Worm (Caenorhabditis elegans) whole organism, young adult: ENCODE measurements around the gene C17H12.3.
A peak's percentile ranks its signal among the peaks of the same experiment; 100 is the strongest.

Experiments used
- D2030.7 ChIP-seq: fragments of 200-800 bp; sonication (Bioruptor generic); IDR thresholded peaks from 2 replicates; pipeline ENCODE4 v1.3.6; 2022; ENCODE audit warnings: missing genetic modification reagents, missing genetic modification characterization, missing compliant biosample characterization
- F10E7.11 ChIP-seq: sonication (generic microtip); optimal IDR thresholded peaks from 2 replicates; lab custom pipeline; 2017; ENCODE audit warnings: mild to moderate bottlenecking, missing genetic modification characterization, moderate library complexity, missing compliant biosample characterization
- F22D6.2 ChIP-seq: sonication (generic microtip); optimal IDR thresholded peaks from 2 replicates; lab custom pipeline; 2016; ENCODE audit warnings: mild to moderate bottlenecking, missing genetic modification characterization, missing compliant biosample characterization
- F23B12.7 ChIP-seq: sonication (generic microtip); optimal IDR thresholded peaks from 2 replicates; lab custom pipeline; 2017; ENCODE audit warnings: missing genetic modification characterization, mild to moderate bottlenecking, missing compliant biosample characterization, antibody characterized with exemption, moderate library complexity; ENCODE audit not compliant: insufficient read depth
- F57C9.4 ChIP-seq: sonication (generic microtip); optimal IDR thresholded peaks from 2 replicates; lab custom pipeline; 2017; ENCODE audit warnings: mild to moderate bottlenecking, missing genetic modification characterization, missing compliant biosample characterization
- K11D2.4 ChIP-seq: fragments of 200-800 bp; sonication (Bioruptor generic); IDR thresholded peaks from 2 replicates; pipeline ENCODE4 v1.3.6; 2022; ENCODE audit warnings: missing genetic modification reagents, missing genetic modification characterization, missing compliant biosample characterization
- K12H6.12 ChIP-seq: fragments of 200-800 bp; sonication (Bioruptor generic); optimal IDR thresholded peaks from 2 replicates; lab custom pipeline; 2018; ENCODE audit warnings: mild to moderate bottlenecking, missing genetic modification characterization, missing compliant biosample characterization
- Y53F4B.3 ChIP-seq: fragments of 200-800 bp; sonication (Bioruptor generic); IDR thresholded peaks from 2 replicates; pipeline ENCODE4 v1.3.6; 2022; ENCODE audit warnings: missing genetic modification reagents, missing genetic modification characterization, missing compliant biosample characterization
- Y53G8AR.9 ChIP-seq: fragments of 200-800 bp; sonication (Bioruptor generic); conservative IDR thresholded peaks from 2 replicates; pipeline ENCODE4 v1.3.6; 2022; ENCODE audit warnings: missing genetic modification reagents, missing genetic modification characterization, missing compliant biosample characterization
- Y95B8A.8 ChIP-seq: fragments of 200-800 bp; sonication (Bioruptor generic); IDR thresholded peaks from 2 replicates; pipeline ENCODE4 v1.3.6; 2022; ENCODE audit warnings: missing genetic modification reagents, missing genetic modification characterization, missing compliant biosample characterization
- athp-1 ChIP-seq: sonication (generic microtip); optimal IDR thresholded peaks from 2 replicates; lab custom pipeline; 2017; ENCODE audit warnings: mild to moderate bottlenecking, missing genetic modification characterization, missing compliant biosample characterization
- ceh-27 ChIP-seq: fragments of 200-800 bp; sonication (Bioruptor generic); optimal IDR thresholded peaks from 2 replicates; lab custom pipeline; 2018; ENCODE audit warnings: mild to moderate bottlenecking, missing genetic modification characterization, moderate library complexity, missing compliant biosample characterization
- dpl-1 ChIP-seq: fragments of 150-350 bp; optimal IDR thresholded peaks from 2 replicates; lab custom pipeline; 2014; ENCODE audit warnings: missing biosample characterization, missing genetic modification reagents, missing genetic modification characterization
- egrh-3 ChIP-seq: fragments of 200-800 bp; sonication (Bioruptor generic); IDR thresholded peaks from 2 replicates; pipeline ENCODE4 v1.3.6; 2022; ENCODE audit warnings: missing genetic modification reagents, missing genetic modification characterization, missing compliant biosample characterization
- ekl-4 ChIP-seq: fragments of 200-800 bp; sonication (Bioruptor generic); IDR thresholded peaks from 2 replicates; pipeline ENCODE4 v1.3.6; 2022; ENCODE audit warnings: missing genetic modification reagents, missing genetic modification characterization, missing compliant biosample characterization
- him-1 ChIP-seq: sonication (generic microtip); optimal IDR thresholded peaks from 2 replicates; lab custom pipeline; 2016; ENCODE audit warnings: missing genotype, missing genetic modification reagents, missing genetic modification characterization, missing compliant biosample characterization
- hlh-12 ChIP-seq: sonication (generic microtip); optimal IDR thresholded peaks from 2 replicates; lab custom pipeline; 2016; ENCODE audit warnings: missing genetic modification characterization, missing compliant biosample characterization
- hlh-26 ChIP-seq: fragments of 200-800 bp; sonication (Bioruptor generic); conservative IDR thresholded peaks from 2 replicates; pipeline ENCODE4 v1.3.6; 2022; ENCODE audit warnings: missing genetic modification reagents, missing genetic modification characterization, missing compliant biosample characterization
- hmg-20 ChIP-seq: fragments of 200-800 bp; sonication (Bioruptor generic); IDR thresholded peaks from 2 replicates; pipeline ENCODE4 v1.3.6; 2022; ENCODE audit warnings: missing genetic modification reagents, missing genetic modification characterization, missing compliant biosample characterization
- lin-35 ChIP-seq, 3 experiments: fragments of 150-350 bp in 2 of 3; sonication (generic microtip) in 1 of 3; optimal IDR thresholded peaks; 2 replicates each; lab custom pipeline; 2014 to 2018; ENCODE audit warnings: missing biosample characterization in 3 of 3, missing genetic modification characterization in 3 of 3, missing genetic modification reagents in 3 of 3
- lin-40 ChIP-seq: sonication (generic microtip); optimal IDR thresholded peaks from 2 replicates; lab custom pipeline; 2016; ENCODE audit warnings: missing genetic modification characterization, mild to moderate bottlenecking, missing compliant biosample characterization, missing genotype, missing genetic modification reagents
- mxl-1 ChIP-seq: sonication (generic microtip); optimal IDR thresholded peaks from 2 replicates; lab custom pipeline; 2016; ENCODE audit warnings: missing genetic modification characterization, missing compliant biosample characterization
- nhr-120 ChIP-seq: fragments of 200-800 bp; sonication (Bioruptor generic); IDR thresholded peaks from 2 replicates; pipeline ENCODE4 v1.3.6; 2022; ENCODE audit warnings: missing genetic modification characterization, missing compliant biosample characterization
- nhr-80 ChIP-seq: sonication (generic microtip); optimal IDR thresholded peaks from 2 replicates; lab custom pipeline; 2016; ENCODE audit warnings: missing genetic modification characterization, missing compliant biosample characterization
- rec-8 ChIP-seq, 2 experiments: sonication (generic microtip); optimal IDR thresholded peaks; 2 replicates each; lab custom pipeline; 2016; ENCODE audit warnings: mild to moderate bottlenecking in 2 of 2, missing genetic modification characterization in 2 of 2, missing genetic modification reagents in 2 of 2, missing genotype in 2 of 2, missing biosample characterization in 1 of 2, missing compliant biosample characterization in 1 of 2, moderate library complexity in 1 of 2
- repo-1 ChIP-seq: sonication (generic microtip); optimal IDR thresholded peaks from 2 replicates; lab custom pipeline; 2017; ENCODE audit warnings: mild to moderate bottlenecking, missing genetic modification characterization, missing compliant biosample characterization
- rpc-1 ChIP-seq, 2 experiments: fragments of 150-350 bp in 1 of 2; sonication (generic microtip) in 1 of 2; optimal IDR thresholded peaks; 2 replicates each; lab custom pipeline; 2014 to 2018; ENCODE audit warnings: missing biosample characterization in 1 of 2, missing genetic modification characterization in 1 of 2, missing genetic modification reagents in 1 of 2, missing genotype in 1 of 2
- snpc-1.1 ChIP-seq: sonication (generic microtip); optimal IDR thresholded peaks from 2 replicates; lab custom pipeline; 2017; ENCODE audit warnings: missing genetic modification characterization, mild to moderate bottlenecking, missing compliant biosample characterization, antibody characterized with exemption, moderate library complexity, missing genotype, missing genetic modification reagents; ENCODE audit not compliant: insufficient read depth
- snpc-1.3 ChIP-seq: sonication (generic microtip); optimal IDR thresholded peaks from 2 replicates; lab custom pipeline; 2017; ENCODE audit warnings: missing genetic modification characterization, mild to moderate bottlenecking, missing compliant biosample characterization, antibody characterized with exemption, moderate library complexity, missing genotype, missing genetic modification reagents; ENCODE audit not compliant: insufficient read depth
- snpc-3.4 ChIP-seq: sonication (generic microtip); optimal IDR thresholded peaks from 2 replicates; lab custom pipeline; 2017; ENCODE audit warnings: missing genetic modification characterization, mild to moderate bottlenecking, missing compliant biosample characterization, antibody characterized with exemption, moderate library complexity, missing genotype, missing genetic modification reagents
- snpc-4 ChIP-seq, 5 experiments: fragments of 150-350 bp in 1 of 5; sonication (generic microtip) in 4 of 5; optimal IDR thresholded peaks; 2 replicates each; lab custom pipeline; 2014 to 2018; ENCODE audit warnings: missing genetic modification characterization in 5 of 5, missing biosample characterization in 3 of 5, antibody characterized with exemption in 2 of 5, mild to moderate bottlenecking in 2 of 5, missing compliant biosample characterization in 2 of 5, missing genotype in 2 of 5, moderate library complexity in 2 of 5, missing genetic modification reagents in 1 of 5
- somi-1 ChIP-seq: fragments of 200-800 bp; sonication (Bioruptor generic); optimal IDR thresholded peaks from 2 replicates; lab custom pipeline; 2018; ENCODE audit warnings: mild to moderate bottlenecking, missing genetic modification characterization, missing compliant biosample characterization
- tbp1 ChIP-seq: fragments of 200-800 bp; sonication (Bioruptor generic); optimal IDR thresholded peaks from 2 replicates; lab custom pipeline; 2018; ENCODE audit warnings: mild to moderate bottlenecking, missing genetic modification characterization, missing compliant biosample characterization
- zfh-2 ChIP-seq: fragments of 200-800 bp; sonication (Bioruptor generic); conservative IDR thresholded peaks from 2 replicates; pipeline ENCODE4 v1.3.6; 2022; ENCODE audit warnings: missing genetic modification reagents, missing genetic modification characterization, missing compliant biosample characterization
- zim-3 ChIP-seq: sonication (generic microtip); optimal IDR thresholded peaks from 2 replicates; lab custom pipeline; 2017; ENCODE audit warnings: mild to moderate bottlenecking, missing genetic modification characterization, moderate library complexity, missing compliant biosample characterization
- ztf-26 ChIP-seq: sonication (generic microtip); optimal IDR thresholded peaks from 2 replicates; lab custom pipeline; 2017; ENCODE audit warnings: missing genetic modification characterization, missing compliant biosample characterization

Gene C17H12.3

DNA sequence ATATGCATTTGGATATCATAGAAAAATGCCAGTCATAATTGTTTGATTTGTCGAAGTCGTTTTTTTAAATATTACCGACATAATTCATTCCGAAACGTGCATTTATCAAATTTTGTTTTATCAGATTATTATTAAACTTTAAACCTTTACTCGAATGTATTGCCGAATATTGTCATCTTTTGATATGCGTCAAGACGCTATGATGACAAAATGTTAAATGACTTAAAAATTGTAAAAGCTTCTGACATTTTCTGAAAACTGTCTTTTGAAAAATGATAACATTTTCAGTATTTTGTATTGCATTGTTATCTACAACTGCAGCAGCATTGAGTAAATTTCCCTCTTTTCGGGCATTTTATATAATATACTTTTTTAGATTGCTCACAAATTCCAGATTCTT, 29.2 kb upstream of the C17H12.3 start, which contains the start of gene H20E11.3:
H20E11.3 (plus strand) TSS at position 195 of the 400 bp plus-strand sequence.
- TF ChIP-seq nhr-80 (peak; percentile 47), nhr-120 (GFP tag; lab: Robert Waterston, UW) (no peak)

DNA sequence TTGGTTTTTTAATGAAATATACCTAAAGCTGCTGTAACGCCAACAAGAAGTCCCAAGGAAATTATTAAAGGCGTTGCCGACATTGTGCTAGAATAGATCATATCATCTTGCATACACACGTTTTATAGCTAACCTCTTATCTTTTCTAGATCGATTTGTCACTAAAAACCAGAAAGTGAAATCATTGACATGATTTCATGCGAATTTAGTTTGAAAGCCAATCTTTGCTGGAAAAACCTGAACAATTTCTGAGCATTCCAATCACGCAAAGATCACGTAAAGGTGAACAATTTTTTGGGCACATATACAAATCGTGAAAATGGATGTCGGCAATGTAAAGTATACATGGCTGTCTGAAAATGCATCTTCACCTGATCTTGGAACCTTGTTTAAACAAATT, 27.0 kb upstream of the C17H12.3 start, which contains the start of gene C17H12.6:
C17H12.6 (minus strand) TSS at position 101 of the 400 bp plus-strand sequence.
- TF ChIP-seq ekl-4 (no peak), K12H6.12 (no peak), K11D2.4 (GFP tag; lab: Robert Waterston, UW) (no peak), him-1 (tag; lab: Kevin White, UChicago) (no peak), Y53F4B.3 (no peak), mxl-1 (tag; lab: Kevin White, UChicago) (no peak)

DNA sequence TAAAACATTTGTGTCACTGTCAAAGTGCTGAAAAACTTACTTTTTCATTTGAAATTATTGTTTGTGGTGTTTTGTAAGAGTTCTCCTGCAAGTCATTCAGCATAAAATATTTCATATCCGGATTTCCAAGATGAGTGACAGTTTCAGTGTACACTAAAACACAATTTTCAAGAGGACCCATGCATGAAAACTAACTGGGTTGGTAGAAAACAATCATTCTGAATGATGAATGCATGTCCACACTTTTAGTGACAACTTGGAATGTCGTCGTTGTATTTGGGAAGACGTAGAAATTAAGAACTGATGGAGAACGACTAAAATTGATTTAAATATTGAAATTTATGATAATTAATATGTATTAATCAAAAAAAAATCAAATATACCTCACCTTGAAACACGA, 26.3 kb upstream of the C17H12.3 start:
- TF ChIP-seq dpl-1 (GFP tag; lab: Kevin White, UChicago) (no peak), ztf-26 (tag; lab: Kevin White, UChicago) (no peak), D2030.7 (GFP tag; lab: Robert Waterston, UW) (no peak), rpc-1 (optimal IDR thresholded peaks at IDR 0.05; lab: Kevin White, UChicago) (no peak), rpc-1 (tag; optimal IDR thresholded peaks at IDR 0.05; lab: Kevin White, UChicago) (no peak), F23B12.7 (tag; lab: Kevin White, UChicago) (no peak), zim-3 (no peak), repo-1 (tag; lab: Kevin White, UChicago) (no peak)

DNA sequence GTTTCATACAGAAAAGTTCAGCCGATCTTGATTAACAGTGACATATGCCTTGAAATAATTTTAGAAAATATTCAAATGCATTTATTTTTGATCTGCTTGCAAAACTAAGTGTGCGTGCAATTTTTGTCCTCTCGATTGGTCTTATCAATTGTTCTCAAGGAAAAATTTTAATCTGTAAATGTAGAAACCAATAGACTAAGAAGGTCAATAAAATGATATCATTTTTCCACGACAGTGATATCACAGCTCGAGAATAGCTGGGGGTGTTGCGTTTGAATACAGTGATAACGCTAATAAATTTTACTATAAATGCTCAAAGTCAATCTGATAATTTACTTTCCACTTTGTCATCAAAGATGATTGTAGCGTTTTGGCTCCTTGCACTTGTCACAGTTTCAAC, 22.9 kb upstream of the C17H12.3 start, which contains the start of gene C17H12.8:
C17H12.8 (plus strand) TSS at position 335 of the 400 bp plus-strand sequence.
- TF ChIP-seq somi-1 (no peak), nhr-80 (peak; percentile 37), F10E7.11 (no peak)

DNA sequence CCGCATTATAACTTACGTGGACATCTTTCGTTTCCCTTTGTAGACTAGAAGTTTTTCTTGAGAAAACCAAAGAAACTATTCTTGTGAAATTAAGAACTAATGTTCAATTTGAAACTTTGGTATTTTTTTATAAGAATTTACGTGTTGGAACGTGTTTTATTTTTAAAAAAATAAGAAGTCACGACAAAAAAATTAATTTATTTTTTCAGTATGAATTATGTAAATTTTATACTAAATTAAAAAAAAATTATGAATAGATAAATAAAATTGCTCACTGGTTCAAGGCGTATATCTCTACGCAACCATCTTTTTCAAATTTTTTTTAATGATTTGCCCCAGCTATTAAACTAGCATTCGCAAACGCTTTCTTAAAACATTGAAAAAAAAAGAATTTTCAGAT, 22.1 kb upstream of the C17H12.3 start, which contains the start of gene C17H12.5:
C17H12.5 (minus strand) TSS at position 101 of the 400 bp plus-strand sequence.
- TF ChIP-seq rpc-1 (optimal IDR thresholded peaks at IDR 0.05; lab: Kevin White, UChicago) (no peak), rpc-1 (tag; optimal IDR thresholded peaks at IDR 0.05; lab: Kevin White, UChicago) (no peak), athp-1 (tag; lab: Kevin White, UChicago) (no peak)

DNA sequence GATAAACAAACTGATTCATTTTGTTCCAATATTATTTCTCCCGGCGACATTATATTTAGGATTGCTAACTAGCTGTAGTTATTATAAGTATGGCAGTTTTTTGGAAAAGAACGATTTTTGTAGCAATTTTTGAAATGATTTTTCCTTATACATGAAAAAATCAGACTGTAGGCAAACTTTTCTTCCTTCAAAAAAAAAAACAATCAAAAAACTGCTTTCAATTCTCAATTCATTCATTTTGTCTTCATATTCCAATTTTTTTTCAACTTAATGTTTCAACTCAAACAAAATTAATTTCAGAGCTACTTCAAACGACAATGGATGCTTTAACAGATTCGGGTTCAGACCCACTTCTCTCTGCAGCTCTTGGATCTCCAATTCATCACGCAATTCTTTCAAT, 16.4 kb upstream of the C17H12.3 start, which contains the start of gene ceh-48:
ceh-48 (plus strand) TSS at position 301 of the 400 bp plus-strand sequence.
- TF ChIP-seq F22D6.2 (tag; lab: Kevin White, UChicago) (no peak), F57C9.4 (tag; lab: Kevin White, UChicago) (no peak), snpc-1.1 (no peak), hlh-12 (tag; lab: Kevin White, UChicago) (no peak)

DNA sequence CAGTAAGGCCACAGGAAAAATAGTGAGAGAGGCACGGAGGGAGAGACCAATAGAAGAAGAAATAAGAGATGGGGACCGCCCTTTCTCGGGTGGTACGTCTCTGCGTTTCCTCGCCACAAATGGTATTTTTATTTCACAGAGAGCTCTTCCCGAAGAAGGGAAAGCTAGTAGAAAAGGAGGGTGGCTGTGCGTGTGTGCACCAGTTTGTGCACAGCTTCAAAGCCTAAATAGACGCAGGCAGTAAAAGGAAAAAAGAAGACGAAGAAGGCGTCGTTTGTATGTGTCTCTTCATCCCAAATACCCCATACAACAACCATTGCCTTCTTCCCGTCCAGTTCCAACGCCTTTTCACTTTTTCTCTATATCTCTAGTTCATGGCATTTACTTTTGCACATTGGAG, 14.3 kb upstream of the C17H12.3 start:
- TF ChIP-seq Y95B8A.8 = no peak
- peak in 1 of 3 experiments; percentile 57 for TF ChIP-seq lin-35 (GFP tag; optimal IDR thresholded peaks at IDR 0.05; lab: Kevin White, UChicago)
- TF ChIP-seq ceh-27 (GFP tag; lab: Kevin White, UChicago) = peak; percentile 3
- peak; percentile 37 for TF ChIP-seq lin-40 (tag; lab: Kevin White, UChicago)
- no peak for TF ChIP-seq egrh-3 (GFP tag; lab: Robert Waterston, UW)
- TF ChIP-seq K12H6.12 = peak; percentile 58
- TF ChIP-seq rec-8 (tag; optimal IDR thresholded peaks at IDR 0.05; lab: Kevin White, UChicago) = no peak
- TF ChIP-seq hmg-20 (GFP tag; lab: Robert Waterston, UW) = no peak
- TF ChIP-seq snpc-3.4 (tag; lab: Kevin White, UChicago) = no peak
- TF ChIP-seq tbp1 (GFP tag; lab: Kevin White, UChicago) = no peak
- no peak for TF ChIP-seq repo-1 (tag; lab: Kevin White, UChicago)
- no peak for TF ChIP-seq snpc-4 (GFP tag; optimal IDR thresholded peaks at IDR 0.05; lab: Kevin White, UChicago)
- no peak for TF ChIP-seq snpc-4 (tag; optimal IDR thresholded peaks at IDR 0.05; lab: Kevin White, UChicago)
- TF ChIP-seq hlh-26 = no peak
- TF ChIP-seq K11D2.4 (GFP tag; lab: Robert Waterston, UW) = no peak
- no peak for TF ChIP-seq Y53G8AR.9
- TF ChIP-seq snpc-1.3 (tag; lab: Kevin White, UChicago) = no peak
- TF ChIP-seq zfh-2 (GFP tag; lab: Robert Waterston, UW) = no peak
